Worm (Caenorhabditis elegans) whole organism, young adult: ENCODE data around the gene ZK418.6.

Experiments used
- B0035.1 ChIP-seq: sonication (generic microtip); optimal IDR thresholded peaks from 2 replicates; lab custom pipeline; 2016; ENCODE audit warnings: missing genetic modification characterization, mild to moderate bottlenecking, missing compliant biosample characterization, missing genotype, missing genetic modification reagents
- C06A6.2 ChIP-seq: fragments of 200-800 bp; sonication (Bioruptor generic); conservative IDR thresholded peaks from 2 replicates; pipeline ENCODE4 v1.3.6; 2022; ENCODE audit warnings: missing genetic modification characterization, missing compliant biosample characterization
- D2030.7 ChIP-seq: fragments of 200-800 bp; sonication (Bioruptor generic); IDR thresholded peaks from 2 replicates; pipeline ENCODE4 v1.3.6; 2022; ENCODE audit warnings: missing genetic modification reagents, missing genetic modification characterization, missing compliant biosample characterization
- K11D2.4 ChIP-seq: fragments of 200-800 bp; sonication (Bioruptor generic); IDR thresholded peaks from 2 replicates; pipeline ENCODE4 v1.3.6; 2022; ENCODE audit warnings: missing genetic modification reagents, missing genetic modification characterization, missing compliant biosample characterization
- T07F8.4 ChIP-seq: sonication (generic microtip); optimal IDR thresholded peaks from 2 replicates; lab custom pipeline; 2016; ENCODE audit warnings: mild to moderate bottlenecking, missing genetic modification characterization, moderate library complexity, missing compliant biosample characterization
- Y53F4B.3 ChIP-seq: fragments of 200-800 bp; sonication (Bioruptor generic); IDR thresholded peaks from 2 replicates; pipeline ENCODE4 v1.3.6; 2022; ENCODE audit warnings: missing genetic modification reagents, missing genetic modification characterization, missing compliant biosample characterization
- Y56A3A.18 ChIP-seq: fragments of 200-800 bp; sonication (Bioruptor generic); IDR thresholded peaks from 2 replicates; pipeline ENCODE4 v1.3.6; 2022; ENCODE audit warnings: missing genetic modification reagents, missing genetic modification characterization, missing compliant biosample characterization
- Y79H2A.3 ChIP-seq: fragments of 200-800 bp; sonication (Bioruptor generic); conservative IDR thresholded peaks from 2 replicates; pipeline ENCODE4 v1.3.6; 2022; ENCODE audit warnings: missing genetic modification reagents, missing genetic modification characterization, missing compliant biosample characterization
- athp-1 ChIP-seq: sonication (generic microtip); optimal IDR thresholded peaks from 2 replicates; lab custom pipeline; 2017; ENCODE audit warnings: mild to moderate bottlenecking, missing genetic modification characterization, missing compliant biosample characterization
- attf-3 ChIP-seq: fragments of 200-800 bp; sonication (Bioruptor generic); conservative IDR thresholded peaks from 2 replicates; pipeline ENCODE4 v1.3.6; 2022; ENCODE audit warnings: missing genetic modification reagents, missing genetic modification characterization, missing compliant biosample characterization
- ceh-27 ChIP-seq: fragments of 200-800 bp; sonication (Bioruptor generic); optimal IDR thresholded peaks from 2 replicates; lab custom pipeline; 2018; ENCODE audit warnings: mild to moderate bottlenecking, missing genetic modification characterization, moderate library complexity, missing compliant biosample characterization
- ceh-58 ChIP-seq: fragments of 200-800 bp; sonication (Bioruptor generic); IDR thresholded peaks from 2 replicates; pipeline ENCODE4 v1.3.6; 2022; ENCODE audit warnings: missing genetic modification characterization, missing compliant biosample characterization
- ceh-79 ChIP-seq: sonication (generic microtip); optimal IDR thresholded peaks from 2 replicates; lab custom pipeline; 2017; ENCODE audit warnings: mild to moderate bottlenecking, missing genetic modification characterization, missing compliant biosample characterization
- dox-1 ChIP-seq: fragments of 200-800 bp; sonication (Bioruptor generic); IDR thresholded peaks from 2 replicates; pipeline ENCODE4 v1.3.6; 2022; ENCODE audit warnings: missing genetic modification reagents, missing genetic modification characterization, missing compliant biosample characterization
- dpl-1 ChIP-seq: fragments of 150-350 bp; optimal IDR thresholded peaks from 2 replicates; lab custom pipeline; 2014; ENCODE audit warnings: missing biosample characterization, missing genetic modification reagents, missing genetic modification characterization
- fkh-3 ChIP-seq: sonication (generic microtip); optimal IDR thresholded peaks from 2 replicates; lab custom pipeline; 2016; ENCODE audit warnings: mild to moderate bottlenecking, missing genetic modification characterization, missing compliant biosample characterization
- hlh-26 ChIP-seq: fragments of 200-800 bp; sonication (Bioruptor generic); conservative IDR thresholded peaks from 2 replicates; pipeline ENCODE4 v1.3.6; 2022; ENCODE audit warnings: missing genetic modification reagents, missing genetic modification characterization, missing compliant biosample characterization
- hrde-1 ChIP-seq: sonication (generic microtip); optimal IDR thresholded peaks from 2 replicates; lab custom pipeline; 2016; ENCODE audit warnings: missing genetic modification characterization, mild to moderate bottlenecking, missing compliant biosample characterization, moderate library complexity, missing genotype, missing genetic modification reagents, borderline replicate concordance
- hsf-1 ChIP-seq: fragments of 200-800 bp; sonication (Bioruptor generic); IDR thresholded peaks from 2 replicates; pipeline ENCODE4 v1.3.6; 2022; ENCODE audit warnings: missing genetic modification reagents, missing genetic modification characterization, missing compliant biosample characterization
- let-526 ChIP-seq: fragments of 200-800 bp; sonication (Bioruptor generic); IDR thresholded peaks from 2 replicates; pipeline ENCODE4 v1.3.6; 2022; ENCODE audit warnings: missing genetic modification reagents, missing genetic modification characterization, missing compliant biosample characterization
- lin-54 ChIP-seq: fragments of 200-800 bp; sonication (Bioruptor generic); optimal IDR thresholded peaks from 2 replicates; lab custom pipeline; 2018; ENCODE audit warnings: mild to moderate bottlenecking, missing genetic modification characterization, missing compliant biosample characterization
- lsl-1 ChIP-seq: fragments of 200-800 bp; sonication (Bioruptor generic); optimal IDR thresholded peaks from 2 replicates; lab custom pipeline; 2018; ENCODE audit warnings: mild to moderate bottlenecking, missing genetic modification characterization, moderate library complexity, missing compliant biosample characterization
- madf-10 ChIP-seq: sonication (generic microtip); optimal IDR thresholded peaks from 2 replicates; lab custom pipeline; 2016; ENCODE audit warnings: mild to moderate bottlenecking, missing genetic modification characterization, missing compliant biosample characterization
- madf-3 ChIP-seq: fragments of 200-800 bp; sonication (Bioruptor generic); IDR thresholded peaks from 2 replicates; pipeline ENCODE4 v1.3.6; 2022; ENCODE audit warnings: missing genetic modification reagents, missing genetic modification characterization, missing compliant biosample characterization
- madf-6 ChIP-seq: fragments of 200-800 bp; sonication (Bioruptor generic); IDR thresholded peaks from 2 replicates; pipeline ENCODE4 v1.3.6; 2022; ENCODE audit warnings: missing genetic modification reagents, missing genetic modification characterization, missing compliant biosample characterization
- madf-8 ChIP-seq: fragments of 200-800 bp; sonication (Bioruptor generic); conservative IDR thresholded peaks from 2 replicates; pipeline ENCODE4 v1.3.6; 2022; ENCODE audit warnings: missing genetic modification reagents, missing genetic modification characterization, missing compliant biosample characterization
- mes-4 ChIP-seq: sonication (generic microtip); optimal IDR thresholded peaks from 2 replicates; lab custom pipeline; 2016; ENCODE audit warnings: missing genotype, missing genetic modification characterization, missing compliant biosample characterization
- nfya-2 ChIP-seq: fragments of 200-800 bp; sonication (Bioruptor generic); IDR thresholded peaks from 2 replicates; pipeline ENCODE4 v1.3.6; 2022; ENCODE audit warnings: missing genetic modification reagents, missing genetic modification characterization, missing compliant biosample characterization
- nhr-80 ChIP-seq: sonication (generic microtip); optimal IDR thresholded peaks from 2 replicates; lab custom pipeline; 2016; ENCODE audit warnings: missing genetic modification characterization, missing compliant biosample characterization
- pbrm-1 ChIP-seq: fragments of 200-800 bp; sonication (Bioruptor generic); IDR thresholded peaks from 2 replicates; pipeline ENCODE4 v1.3.6; 2022; ENCODE audit warnings: missing genetic modification reagents, missing genetic modification characterization, missing compliant biosample characterization
- snpc-1.3 ChIP-seq: sonication (generic microtip); optimal IDR thresholded peaks from 2 replicates; lab custom pipeline; 2017; ENCODE audit warnings: missing genetic modification characterization, mild to moderate bottlenecking, missing compliant biosample characterization, antibody characterized with exemption, moderate library complexity, missing genotype, missing genetic modification reagents; ENCODE audit not compliant: insufficient read depth
- sptf-2 ChIP-seq: fragments of 200-800 bp; sonication (Bioruptor generic); optimal IDR thresholded peaks from 2 replicates; lab custom pipeline; 2018; ENCODE audit warnings: mild to moderate bottlenecking, missing genetic modification characterization, missing compliant biosample characterization
- tbp1 ChIP-seq: fragments of 200-800 bp; sonication (Bioruptor generic); optimal IDR thresholded peaks from 2 replicates; lab custom pipeline; 2018; ENCODE audit warnings: mild to moderate bottlenecking, missing genetic modification characterization, missing compliant biosample characterization
- unc-62 ChIP-seq: fragments of 150-350 bp; optimal IDR thresholded peaks from 2 replicates; lab custom pipeline; 2014; ENCODE audit warnings: missing biosample characterization, missing genetic modification reagents, missing genetic modification characterization
- zfh-2 ChIP-seq: fragments of 200-800 bp; sonication (Bioruptor generic); conservative IDR thresholded peaks from 2 replicates; pipeline ENCODE4 v1.3.6; 2022; ENCODE audit warnings: missing genetic modification reagents, missing genetic modification characterization, missing compliant biosample characterization
- ztf-28 ChIP-seq: fragments of 200-800 bp; sonication (Bioruptor generic); IDR thresholded peaks from 2 replicates; pipeline ENCODE4 v1.3.6; 2022; ENCODE audit warnings: missing genetic modification reagents, missing genetic modification characterization, missing compliant biosample characterization
- ztf-3 ChIP-seq: fragments of 200-800 bp; sonication (Bioruptor generic); optimal IDR thresholded peaks from 2 replicates; lab custom pipeline; 2018; ENCODE audit warnings: mild to moderate bottlenecking, missing genetic modification characterization, missing compliant biosample characterization

Gene ZK418.6

DNA sequence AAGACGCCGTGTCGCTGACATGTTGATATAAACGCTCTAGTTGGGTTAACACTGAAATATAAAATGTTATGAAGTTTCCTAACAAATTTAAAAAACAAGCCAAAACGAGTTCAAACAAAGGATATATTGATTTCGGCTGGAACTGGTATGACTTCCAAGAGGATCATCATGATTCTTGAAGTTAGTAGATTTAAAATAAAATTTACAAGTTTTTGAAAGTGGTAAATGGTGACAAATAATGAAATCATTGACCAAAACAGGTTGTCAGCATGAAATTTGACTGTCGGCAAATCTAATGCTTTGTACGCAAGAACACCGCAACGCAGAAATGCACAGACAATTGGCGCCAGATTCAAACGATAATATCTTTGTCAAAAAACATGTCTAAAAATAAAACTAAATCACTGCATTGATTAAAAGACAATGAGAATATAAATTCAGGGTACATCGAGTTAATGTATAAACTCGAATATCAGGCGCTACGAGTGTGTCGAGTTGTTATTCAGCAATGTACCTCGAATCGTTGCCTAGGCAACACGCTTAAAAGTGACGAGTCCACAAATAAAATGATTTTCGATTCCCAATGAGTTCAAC is 10.0 kb downstream of the ZK418.6 start, which contains the start of the genes ubc-18 and R01H2.8 (continued):
- TF ChIP-seq B0035.1 (tag; lab: Kevin White, UChicago) (no peak), athp-1 (tag; lab: Kevin White, UChicago) (no peak), dox-1 (GFP tag; lab: Robert Waterston, UW) (no peak), ztf-28 (GFP tag; lab: Robert Waterston, UW) (no peak), D2030.7 (GFP tag; lab: Robert Waterston, UW) (no peak), unc-62 (no peak), hlh-26 (no peak), ceh-79 (tag; lab: Kevin White, UChicago) (no peak), madf-8 (GFP tag; lab: Robert Waterston, UW) (no peak), T07F8.4 (tag; lab: Kevin White, UChicago) (no peak), zfh-2 (GFP tag; lab: Robert Waterston, UW) (no peak), K11D2.4 (GFP tag; lab: Robert Waterston, UW) (no peak), ceh-27 (GFP tag; lab: Kevin White, UChicago) (no peak), lsl-1 (peak; percentile 18), lin-54 (GFP tag; lab: Kevin White, UChicago) (peak; percentile 82), nfya-2 (GFP tag; lab: Robert Waterston, UW) (no peak), mes-4 (tag; lab: Kevin White, UChicago) (no peak), pbrm-1 (no peak), attf-3 (GFP tag; lab: Robert Waterston, UW) (no peak)

DNA sequence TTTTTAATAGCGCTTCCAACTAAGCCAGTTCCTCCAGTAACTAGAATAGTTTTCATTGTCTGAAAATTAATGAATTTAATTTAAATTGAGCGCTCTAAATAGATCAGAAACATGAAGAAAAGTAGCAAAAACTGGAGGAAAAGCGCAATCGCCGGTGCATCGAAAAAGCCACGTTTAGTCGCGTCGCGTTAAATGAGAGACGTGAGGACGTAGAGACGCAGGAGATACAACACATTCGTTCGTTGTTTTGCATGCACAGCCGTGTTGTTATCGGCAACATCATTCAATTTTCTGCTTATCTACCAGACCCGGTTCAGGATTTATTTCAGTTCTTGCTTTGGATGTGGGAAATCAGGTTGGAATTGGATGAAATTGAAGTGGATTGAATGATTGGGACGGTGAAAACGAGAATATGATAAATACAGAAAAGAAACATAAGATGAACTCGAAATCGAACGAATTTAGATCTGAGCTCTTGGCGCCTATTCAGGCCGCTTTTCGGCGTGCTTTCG is 11.2 kb downstream of the ZK418.6 start, which contains the start of gene ger-1:
ger-1 (minus strand) TSS at position 93 of the 512 bp plus-strand sequence.
- TF ChIP-seq madf-3 (GFP tag; lab: Robert Waterston, UW): 0 out of 2 replicates have a peak, but pooled peaks have one; percentile 21
- peak; percentile 62 for TF ChIP-seq madf-6
- TF ChIP-seq nhr-80 (tag; lab: Kevin White, UChicago): peak; percentile 18
- 0 out of 2 replicates have a peak, but pooled peaks have one; percentile 21 for TF ChIP-seq dox-1 (GFP tag; lab: Robert Waterston, UW)
- no peak for TF ChIP-seq madf-10 (tag; lab: Kevin White, UChicago)
- peak; percentile 0 for TF ChIP-seq lin-54 (GFP tag; lab: Kevin White, UChicago)
- 0 out of 2 replicates have a peak, but pooled peaks have one; percentile 48 for TF ChIP-seq hsf-1 (GFP tag; lab: Robert Waterston, UW)
- TF ChIP-seq Y56A3A.18: no peak
- no peak for TF ChIP-seq dpl-1 (GFP tag; lab: Kevin White, UChicago)
- TF ChIP-seq tbp1 (GFP tag; lab: Kevin White, UChicago): peak; percentile 12

DNA sequence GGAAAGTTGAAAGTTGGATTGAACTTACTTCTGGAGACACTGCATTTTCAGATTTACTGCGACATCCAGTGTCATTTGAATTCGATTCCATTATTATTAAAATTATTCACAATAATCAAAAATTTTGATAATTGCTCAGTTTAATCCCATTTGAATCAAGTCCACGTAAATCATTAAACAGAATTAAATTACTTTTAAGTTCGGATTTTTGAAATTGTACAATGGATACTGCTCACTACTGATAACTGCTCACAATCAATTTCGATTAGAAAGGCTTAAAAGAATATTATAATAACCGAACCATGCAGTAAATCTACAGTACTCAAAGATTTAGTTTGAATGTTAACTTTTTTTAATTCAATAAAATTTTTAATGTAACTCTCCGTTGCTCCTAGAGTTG is 14.5 kb downstream of the ZK418.6 start, which contains the start of gene R01H2.4:
R01H2.4 (minus strand) TSS at position 101 of the 400 bp plus-strand sequence.
- TF ChIP-seq madf-8 (GFP tag; lab: Robert Waterston, UW) (no peak), Y53F4B.3 (no peak), sptf-2 (GFP tag; lab: Kevin White, UChicago) (no peak), let-526 (GFP tag; lab: Robert Waterston, UW) (no peak), Y79H2A.3 (no peak), hrde-1 (no peak), madf-10 (tag; lab: Kevin White, UChicago) (no peak), ztf-3 (GFP tag; lab: Kevin White, UChicago) (no peak), ceh-58 (GFP tag; lab: Robert Waterston, UW) (no peak), snpc-1.3 (tag; lab: Kevin White, UChicago) (no peak), fkh-3 (tag; lab: Kevin White, UChicago) (no peak), C06A6.2 (GFP tag; lab: Robert Waterston, UW) (no peak), athp-1 (tag; lab: Kevin White, UChicago) (no peak), T07F8.4 (tag; lab: Kevin White, UChicago) (no peak)
- TF ChIP-seq, all 124 proteins: peak for 0
